Worm (Caenorhabditis elegans) whole organism, late embryonic: ENCODE results near the gene elo-6.

Experiments
- dve-1 ChIP-seq: sonication (generic microtip); optimal IDR thresholded peaks from 2 replicates; lab custom pipeline; 2017; ENCODE audit warnings: antibody characterized with exemption, mild to moderate bottlenecking, missing genetic modification characterization, missing compliant biosample characterization
- fkh-10 ChIP-seq: fragments of 150-350 bp; optimal IDR thresholded peaks from 2 replicates; lab custom pipeline; 2014; ENCODE audit warnings: missing biosample characterization, missing genetic modification reagents, missing genetic modification characterization
- gmeb-2 ChIP-seq: sonication (generic microtip); optimal IDR thresholded peaks from 2 replicates; lab custom pipeline; 2016; ENCODE audit warnings: missing genetic modification characterization, inconsistent platforms, missing compliant biosample characterization
- hlh-6 ChIP-seq: sonication (generic microtip); optimal IDR thresholded peaks from 2 replicates; lab custom pipeline; 2016; ENCODE audit warnings: missing genotype, missing genetic modification characterization, missing compliant biosample characterization
- mec-3 ChIP-seq: sonication (generic microtip); optimal IDR thresholded peaks from 2 replicates; lab custom pipeline; 2016; ENCODE audit warnings: borderline replicate concordance, missing genetic modification characterization, missing compliant biosample characterization
- nhr-11 ChIP-seq: fragments of 150-350 bp; optimal IDR thresholded peaks from 2 replicates; lab custom pipeline; 2014; ENCODE audit warnings: missing biosample characterization, missing genetic modification characterization
- pqm-1 ChIP-seq: sonication (generic microtip); optimal IDR thresholded peaks from 2 replicates; lab custom pipeline; 2016; ENCODE audit warnings: missing genetic modification characterization, missing compliant biosample characterization

DNA sequence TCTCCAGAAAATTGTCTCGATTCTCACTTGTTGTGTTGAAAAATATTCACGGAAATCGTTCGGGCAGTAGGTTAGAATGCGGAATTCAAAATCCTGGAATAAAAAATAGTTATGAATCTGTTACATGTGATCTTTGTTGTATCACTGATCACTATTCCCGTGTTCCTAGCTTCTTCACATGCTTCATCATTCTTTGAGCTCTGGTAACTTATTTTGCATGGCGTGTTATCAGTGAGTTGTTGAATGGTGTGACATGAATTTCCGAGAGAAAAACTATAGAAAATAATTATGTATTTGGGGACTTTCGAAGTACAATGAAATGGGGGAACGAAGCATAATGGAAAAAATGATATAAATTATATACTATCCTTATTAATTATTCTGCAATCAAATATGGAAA lies 5.2 kb upstream of the elo-6 start:
- TF ChIP-seq mec-3 (tag; lab: Kevin White, UChicago) (no peak), gmeb-2 (no peak), dve-1 (no peak), fkh-10 (GFP tag; lab: Kevin White, UChicago) (no peak), hlh-6 (tag; lab: Kevin White, UChicago) (no peak), nhr-11 (tag; lab: Kevin White, UChicago) (no peak), pqm-1 (no peak)
